Fruit fly (Drosophila melanogaster) whole organism, adult: ENCODE measurements around the gene CG1537.

Experiments used
- CG11617 ChIP-seq: fragments of 200-800 bp; sonication (Bioruptor generic); optimal IDR thresholded peaks from 2 replicates; lab custom pipeline; 2017; ENCODE audit warnings: mild to moderate bottlenecking, missing biosample characterization, missing genetic modification reagents, missing genetic modification characterization
- CG12768 ChIP-seq: fragments of 200-800 bp; sonication (Bioruptor generic); optimal IDR thresholded peaks from 2 replicates; lab custom pipeline; 2017; ENCODE audit warnings: missing biosample characterization, missing genetic modification characterization, mild to moderate bottlenecking, moderate library complexity, missing genetic modification reagents
- CG14711 ChIP-seq: fragments of 200-800 bp; sonication (Bioruptor generic); optimal IDR thresholded peaks from 2 replicates; lab custom pipeline; 2018; ENCODE audit warnings: missing biosample characterization, mild to moderate bottlenecking, missing genetic modification characterization, moderate library complexity
- CG1620 ChIP-seq: fragments of 200-800 bp; sonication (Bioruptor generic); optimal IDR thresholded peaks from 2 replicates; lab custom pipeline; 2016; ENCODE audit warnings: missing biosample characterization, missing genetic modification characterization
- CG33017 ChIP-seq: fragments of 200-800 bp; sonication (Bioruptor generic); optimal IDR thresholded peaks from 2 replicates; lab custom pipeline; 2018; ENCODE audit warnings: missing biosample characterization, mild to moderate bottlenecking, missing genetic modification characterization, moderate library complexity
- CG5204 ChIP-seq: fragments of 200-800 bp; sonication (Bioruptor generic); optimal IDR thresholded peaks from 2 replicates; lab custom pipeline; 2016; ENCODE audit warnings: missing biosample characterization, missing genetic modification characterization
- CG7045 ChIP-seq: fragments of 200-800 bp; sonication (Bioruptor generic); optimal IDR thresholded peaks from 2 replicates; lab custom pipeline; 2017; ENCODE audit warnings: missing biosample characterization, mild to moderate bottlenecking, missing genetic modification characterization
- CG7101 ChIP-seq: fragments of 200-800 bp; sonication (Bioruptor generic); optimal IDR thresholded peaks from 2 replicates; lab custom pipeline; 2018; ENCODE audit warnings: missing biosample characterization, mild to moderate bottlenecking, missing genetic modification characterization, moderate library complexity
- Clk ChIP-seq: fragments of 200-800 bp; sonication (Bioruptor generic); optimal IDR thresholded peaks from 2 replicates; lab custom pipeline; 2017; ENCODE audit warnings: missing biosample characterization, missing genetic modification characterization
- Crg-1 ChIP-seq: fragments of 200-800 bp; sonication (Bioruptor generic); optimal IDR thresholded peaks from 2 replicates; lab custom pipeline; 2016; ENCODE audit warnings: missing biosample characterization, missing genetic modification characterization
- Hr96 ChIP-seq: fragments of 200-800 bp; sonication (Bioruptor generic); optimal IDR thresholded peaks from 2 replicates; lab custom pipeline; 2016; ENCODE audit warnings: missing biosample characterization, missing genetic modification characterization
- Mnt ChIP-seq: fragments of 200-800 bp; sonication (Bioruptor generic); optimal IDR thresholded peaks from 2 replicates; lab custom pipeline; 2016; ENCODE audit warnings: missing biosample characterization, mild to moderate bottlenecking, missing genetic modification characterization
- bab1 ChIP-seq: fragments of 200-800 bp; sonication (Bioruptor generic); optimal IDR thresholded peaks from 3 replicates; lab custom pipeline; 2019; ENCODE audit warnings: missing biosample characterization, mild to moderate bottlenecking, missing genetic modification characterization, moderate library complexity
- cic ChIP-seq: fragments of 200-800 bp; sonication (Bioruptor generic); optimal IDR thresholded peaks from 2 replicates; lab custom pipeline; 2017; ENCODE audit warnings: missing biosample characterization, mild to moderate bottlenecking, missing genetic modification characterization, moderate library complexity
- cnc ChIP-seq, 2 experiments: fragments of >200 bp; optimal IDR thresholded peaks; 2 replicates each; lab custom pipeline; 2017
- kay ChIP-seq: fragments of 200-800 bp; sonication (Bioruptor generic); peaks from one replicate; lab custom pipeline; 2016; ENCODE audit warnings: missing biosample characterization, missing genetic modification characterization, borderline replicate concordance
- ovo ChIP-seq: fragments of 200-800 bp; sonication (Bioruptor generic); optimal IDR thresholded peaks from 2 replicates; lab custom pipeline; 2016; ENCODE audit warnings: missing biosample characterization, missing genetic modification characterization
- pad ChIP-seq: fragments of 200-800 bp; sonication (Bioruptor generic); optimal IDR thresholded peaks from 3 replicates; lab custom pipeline; 2017; ENCODE audit warnings: missing biosample characterization, missing genetic modification characterization, mild to moderate bottlenecking, moderate library complexity, missing genetic modification reagents
- tj ChIP-seq: fragments of 200-800 bp; sonication (Bioruptor generic); optimal IDR thresholded peaks from 3 replicates; lab custom pipeline; 2017; ENCODE audit warnings: missing biosample characterization, mild to moderate bottlenecking, missing genetic modification characterization, moderate library complexity
- toe ChIP-seq: fragments of 200-800 bp; sonication (Bioruptor generic); optimal IDR thresholded peaks from 2 replicates; lab custom pipeline; 2016; ENCODE audit warnings: missing biosample characterization, missing genetic modification characterization

The CG1537 gene

DNA sequence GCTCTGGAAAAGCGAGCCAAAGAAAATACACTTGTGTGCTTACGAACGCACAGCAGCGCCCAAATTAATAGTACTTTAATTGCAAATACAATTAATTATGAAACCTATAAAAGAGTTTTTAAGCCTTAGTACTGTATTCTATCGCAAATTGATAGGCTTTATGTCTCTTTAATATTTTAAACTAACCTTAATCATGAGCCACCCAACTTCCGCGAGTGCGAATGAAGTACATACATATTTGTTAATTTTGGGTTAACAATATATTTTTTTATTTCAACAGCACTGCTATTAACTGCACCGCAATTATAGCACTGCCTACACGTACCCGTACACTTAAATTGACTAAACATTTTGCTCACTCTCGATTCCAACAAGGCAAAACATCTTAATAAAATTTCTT is 18.3 kb upstream of the CG1537 start:
- peak; percentile 53 for TF ChIP-seq CG12768 (GFP tag; lab: Kevin White, UChicago)
- peak; percentile 50 for TF ChIP-seq CG14711 (tag; lab: Kevin White, UChicago)
- peak; percentile 52 for TF ChIP-seq CG7045 (GFP tag; lab: Kevin White, UChicago)
- no peak for TF ChIP-seq kay
- no peak for TF ChIP-seq cnc (optimal IDR thresholded peaks at IDR 0.05; lab: Kevin White, UChicago)
- peak; percentile 14 for TF ChIP-seq Clk (GFP tag; lab: Kevin White, UChicago)
- TF ChIP-seq CG11617 (GFP tag; lab: Kevin White, UChicago) = peak; percentile 9
- TF ChIP-seq CG5204 = peak; percentile 6
- peak; percentile 28 for TF ChIP-seq bab1 (GFP tag; lab: Kevin White, UChicago)
- peak; percentile 61 for TF ChIP-seq CG33017
- TF ChIP-seq CG7101 (tag; lab: Kevin White, UChicago) = peak; percentile 56
- TF ChIP-seq Mnt = no peak
- no peak for TF ChIP-seq ovo
- peak; percentile 28 for TF ChIP-seq pad (GFP tag; lab: Kevin White, UChicago)
- TF ChIP-seq Crg-1 = no peak
- TF ChIP-seq toe (GFP tag; lab: Kevin White, UChicago) = peak; percentile 35

DNA sequence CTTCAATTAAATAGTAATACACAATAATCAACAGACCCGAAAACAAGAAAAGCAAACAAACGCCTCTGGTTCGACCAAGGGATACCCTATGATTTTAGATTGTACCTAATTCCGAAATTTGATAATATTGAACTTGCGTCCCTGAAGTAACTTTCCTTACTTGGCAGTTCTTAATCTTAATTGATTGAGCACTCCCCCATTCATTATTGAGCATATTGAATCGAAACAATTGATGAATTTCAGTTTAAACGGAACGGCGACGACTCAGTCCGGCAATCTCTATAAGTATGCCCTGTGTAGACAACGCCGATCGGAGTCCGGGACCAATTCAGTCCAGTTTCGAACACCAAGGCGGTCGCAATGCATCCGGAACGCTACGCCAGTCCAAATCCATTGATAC is 3.3 kb upstream of the CG1537 start, which contains the start of gene CG15203:
Gene CG15203 (plus strand): TSS at position 301 of the 400 bp plus-strand sequence.
- TF ChIP-seq cic (GFP tag; lab: Kevin White, UChicago) (no peak), Crg-1 (no peak), tj (GFP tag; lab: Kevin White, UChicago) (no peak), Mnt (no peak), ovo (no peak), CG7045 (GFP tag; lab: Kevin White, UChicago) (no peak), toe (GFP tag; lab: Kevin White, UChicago) (no peak), CG5204 (no peak), cnc (optimal IDR thresholded peaks at IDR 0.05; lab: Kevin White, UChicago) (no peak), CG11617 (GFP tag; lab: Kevin White, UChicago) (no peak), pad (GFP tag; lab: Kevin White, UChicago) (no peak), CG33017 (no peak), CG1620 (no peak), bab1 (GFP tag; lab: Kevin White, UChicago) (no peak), CG12768 (GFP tag; lab: Kevin White, UChicago) (no peak), CG14711 (tag; lab: Kevin White, UChicago) (no peak), Clk (GFP tag; lab: Kevin White, UChicago) (no peak)

DNA sequence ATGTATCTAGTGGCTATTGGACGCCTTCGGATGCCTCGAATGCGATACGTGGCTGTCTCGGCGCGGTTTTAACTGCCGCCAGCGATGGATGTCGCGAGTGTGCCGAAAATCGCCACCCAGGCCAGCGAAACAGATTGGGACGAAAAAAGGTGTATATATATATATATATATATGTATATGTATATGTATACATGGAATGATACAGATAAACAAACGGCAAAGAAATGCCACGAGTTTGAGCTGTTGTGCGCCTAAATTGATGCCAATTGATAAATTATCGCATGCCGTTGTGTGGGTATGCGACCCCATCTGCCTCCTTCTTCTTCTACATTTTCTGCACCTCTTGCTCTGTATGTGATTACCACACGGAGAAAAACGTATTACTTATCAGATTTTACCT is 3.5 kb downstream of the CG1537 start, which contains the start of gene CG1545:
Gene CG1545 (minus strand): TSS at position 101 of the 400 bp plus-strand sequence.
- TF ChIP-seq cnc (optimal IDR thresholded peaks at IDR 0.05; lab: Kevin White, UChicago) (no peak), kay (no peak), Hr96 (no peak), CG7101 (tag; lab: Kevin White, UChicago) (no peak), CG5204 (no peak), CG11617 (GFP tag; lab: Kevin White, UChicago) (no peak), bab1 (GFP tag; lab: Kevin White, UChicago) (no peak), CG14711 (tag; lab: Kevin White, UChicago) (no peak), pad (GFP tag; lab: Kevin White, UChicago) (no peak), ovo (no peak), toe (GFP tag; lab: Kevin White, UChicago) (no peak)

DNA sequence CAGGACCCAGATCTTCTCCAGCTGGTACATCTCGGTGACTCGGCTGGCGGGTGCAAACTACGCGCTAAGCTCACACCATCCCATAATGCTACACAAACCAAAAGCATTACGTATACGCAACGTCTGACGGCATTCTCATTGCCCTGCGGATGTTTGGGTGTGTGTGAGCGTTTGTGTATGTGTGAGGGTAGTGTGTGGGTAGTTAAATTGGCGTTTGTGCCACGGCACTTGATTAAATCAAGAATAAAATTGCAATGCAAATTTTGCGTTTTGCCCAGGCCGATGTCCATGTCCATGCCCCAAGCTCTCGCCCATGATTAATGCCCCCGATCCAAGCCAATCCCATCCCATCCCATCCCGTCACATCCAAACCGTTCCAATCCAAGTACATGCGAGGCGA is 9.5 kb downstream of the CG1537 start, which contains the start of gene CG1552:
Gene CG1552 (minus strand): TSS at position 101 of the 400 bp plus-strand sequence.
- TF ChIP-seq Crg-1 (no peak), CG11617 (GFP tag; lab: Kevin White, UChicago) (no peak), cic (GFP tag; lab: Kevin White, UChicago) (no peak), Mnt (no peak), cnc (optimal IDR thresholded peaks at IDR 0.05; lab: Kevin White, UChicago) (no peak), CG7045 (GFP tag; lab: Kevin White, UChicago) (no peak), Hr96 (no peak), toe (GFP tag; lab: Kevin White, UChicago) (no peak), CG1620 (no peak), CG7101 (tag; lab: Kevin White, UChicago) (no peak), bab1 (GFP tag; lab: Kevin White, UChicago) (no peak), tj (GFP tag; lab: Kevin White, UChicago) (no peak), ovo (no peak), kay (no peak), pad (GFP tag; lab: Kevin White, UChicago) (no peak), CG5204 (no peak), CG12768 (GFP tag; lab: Kevin White, UChicago) (no peak), CG33017 (no peak), Clk (GFP tag; lab: Kevin White, UChicago) (no peak), CG14711 (tag; lab: Kevin White, UChicago) (no peak)

DNA sequence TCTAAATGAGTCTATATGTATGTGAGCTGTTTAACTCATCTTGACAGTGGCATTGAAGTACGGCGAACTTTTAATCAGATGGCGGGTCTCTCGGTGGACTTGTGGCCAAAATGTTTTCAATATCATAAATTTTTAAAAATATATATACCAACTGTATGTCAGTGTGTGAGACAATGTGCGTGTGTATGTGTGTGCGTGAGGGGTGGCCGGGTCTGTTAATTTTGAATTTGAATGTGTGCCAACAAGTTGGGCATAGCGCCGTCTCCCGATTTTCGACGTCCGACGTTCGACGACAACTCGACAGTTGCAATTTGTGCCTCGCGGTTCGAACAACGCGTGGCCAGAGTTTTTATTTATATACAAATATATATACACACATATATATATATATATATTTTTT is 18.5 kb downstream of the CG1537 start, which contains the start of gene SmydA-4:
Gene SmydA-4 (plus strand): TSS at position 301 of the 400 bp plus-strand sequence.
- TF ChIP-seq tj (GFP tag; lab: Kevin White, UChicago) (no peak), cnc (optimal IDR thresholded peaks at IDR 0.05; lab: Kevin White, UChicago) (no peak), CG11617 (GFP tag; lab: Kevin White, UChicago) (no peak), CG7101 (tag; lab: Kevin White, UChicago) (no peak), cic (GFP tag; lab: Kevin White, UChicago) (no peak), pad (GFP tag; lab: Kevin White, UChicago) (no peak), CG1620 (no peak), toe (GFP tag; lab: Kevin White, UChicago) (no peak), CG33017 (no peak), kay (no peak), CG14711 (tag; lab: Kevin White, UChicago) (no peak), bab1 (GFP tag; lab: Kevin White, UChicago) (no peak), CG7045 (GFP tag; lab: Kevin White, UChicago) (no peak), ovo (no peak), Hr96 (no peak), Crg-1 (no peak), Mnt (no peak), CG5204 (no peak), CG12768 (GFP tag; lab: Kevin White, UChicago) (no peak), Clk (GFP tag; lab: Kevin White, UChicago) (no peak)

DNA sequence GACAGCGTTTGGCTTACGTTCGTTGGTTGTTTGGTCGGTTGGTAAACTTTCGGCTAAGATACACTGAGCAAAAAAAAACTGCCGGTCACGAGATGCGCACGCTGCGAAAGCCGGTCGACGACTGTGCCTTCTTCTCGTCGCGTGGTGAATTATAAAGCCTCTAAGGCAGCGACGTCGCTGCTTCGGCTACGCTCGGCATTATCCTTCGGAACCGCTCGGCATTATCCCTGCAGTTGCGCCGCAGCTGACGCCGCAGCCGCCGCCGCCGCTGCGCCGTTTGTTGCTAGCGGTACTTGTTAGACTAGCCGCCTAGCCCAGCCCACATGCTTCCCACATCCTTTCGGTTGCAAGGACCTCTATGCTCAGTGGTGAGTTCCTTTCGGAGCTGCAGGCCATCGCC is 23.2 kb downstream of the CG1537 start, which contains the start of gene vex:
Gene vex (minus strand): TSS at position 114 of the 400 bp plus-strand sequence.
- no peak for TF ChIP-seq CG7101 (tag; lab: Kevin White, UChicago)
- no peak for TF ChIP-seq tj (GFP tag; lab: Kevin White, UChicago)
- TF ChIP-seq bab1 (GFP tag; lab: Kevin White, UChicago) = no peak
- TF ChIP-seq Crg-1 = no peak
- TF ChIP-seq cic (GFP tag; lab: Kevin White, UChicago) = no peak
- no peak for TF ChIP-seq CG33017
- no peak for TF ChIP-seq Hr96
- TF ChIP-seq ovo = no peak
- TF ChIP-seq CG12768 (GFP tag; lab: Kevin White, UChicago) = no peak
- TF ChIP-seq CG11617 (GFP tag; lab: Kevin White, UChicago) = no peak
- no peak for TF ChIP-seq CG14711 (tag; lab: Kevin White, UChicago)
- no peak for TF ChIP-seq kay
- TF ChIP-seq pad (GFP tag; lab: Kevin White, UChicago) = no peak
- no peak for TF ChIP-seq Mnt
- no peak for TF ChIP-seq cnc (optimal IDR thresholded peaks at IDR 0.05; lab: Kevin White, UChicago)
- no peak for TF ChIP-seq toe (GFP tag; lab: Kevin White, UChicago)
